Worm (Caenorhabditis elegans) whole organism, L2 larva: Measurements from ENCODE around the gene Y102A5C.2.

Source experiments
- F13H6.1 ChIP-seq: sonication (generic microtip); optimal IDR thresholded peaks from 2 replicates; lab custom pipeline; 2016; ENCODE audit warnings: missing genetic modification characterization, missing compliant biosample characterization
- R02D3.7 ChIP-seq: fragments of 150-350 bp; optimal IDR thresholded peaks from 2 replicates; lab custom pipeline; 2014; ENCODE audit warnings: missing biosample characterization, missing genetic modification characterization
- ZK546.5 ChIP-seq: sonication (generic microtip); optimal IDR thresholded peaks from 2 replicates; lab custom pipeline; 2017; ENCODE audit warnings: missing biosample characterization, missing genetic modification characterization
- alr-1 ChIP-seq: fragments of 150-350 bp; optimal IDR thresholded peaks from 2 replicates; lab custom pipeline; 2014; ENCODE audit warnings: missing biosample characterization, missing genetic modification characterization
- aly-2 ChIP-seq: fragments of 150-350 bp; optimal IDR thresholded peaks from 2 replicates; lab custom pipeline; 2014; ENCODE audit warnings: missing biosample characterization, missing genetic modification characterization
- ama-1 ChIP-seq: fragments of 150-350 bp; optimal IDR thresholded peaks from 2 replicates; lab custom pipeline; 2018; ENCODE audit warnings: inconsistent platforms
- blmp-1 ChIP-seq: sonication (generic microtip); optimal IDR thresholded peaks from 2 replicates; lab custom pipeline; 2017; ENCODE audit warnings: missing genetic modification characterization, mild to moderate bottlenecking, missing compliant biosample characterization, antibody characterized with exemption, moderate library complexity; ENCODE audit not compliant: insufficient read depth
- ceh-16 ChIP-seq: fragments of 150-350 bp; optimal IDR thresholded peaks from 2 replicates; lab custom pipeline; 2014; ENCODE audit warnings: missing biosample characterization, missing genetic modification characterization
- crh-2 ChIP-seq: sonication (generic microtip); optimal IDR thresholded peaks from 2 replicates; lab custom pipeline; 2017; ENCODE audit warnings: missing biosample characterization, missing genetic modification characterization
- elt-1 ChIP-seq: fragments of 150-350 bp; optimal IDR thresholded peaks from 2 replicates; lab custom pipeline; 2014; ENCODE audit warnings: missing biosample characterization, missing genetic modification characterization
- elt-3 ChIP-seq: sonication (generic microtip); optimal IDR thresholded peaks from 2 replicates; lab custom pipeline; 2017; ENCODE audit warnings: missing biosample characterization, missing genetic modification characterization
- fos-1 ChIP-seq: fragments of 150-350 bp; optimal IDR thresholded peaks from 2 replicates; lab custom pipeline; 2014; ENCODE audit warnings: missing biosample characterization, missing genetic modification characterization
- lin-11 ChIP-seq: fragments of 150-350 bp; sonication (generic microtip); optimal IDR thresholded peaks from 2 replicates; lab custom pipeline; 2014; ENCODE audit warnings: missing biosample characterization, missing genetic modification characterization, inconsistent platforms, mixed read lengths
- lin-13 ChIP-seq: fragments of 150-350 bp; optimal IDR thresholded peaks from 2 replicates; lab custom pipeline; 2014; ENCODE audit warnings: missing biosample characterization, missing genetic modification reagents, missing genetic modification characterization
- lsy-2 ChIP-seq, 2 experiments: fragments of 150-350 bp in 1 of 2; sonication (generic microtip) in 1 of 2; optimal IDR thresholded peaks; 2 replicates each; lab custom pipeline; 2014 to 2017; ENCODE audit warnings: missing biosample characterization in 2 of 2, missing genetic modification characterization in 2 of 2
- mbf-1 ChIP-seq: sonication (generic microtip); optimal IDR thresholded peaks from 2 replicates; lab custom pipeline; 2017; ENCODE audit warnings: missing biosample characterization, missing genetic modification characterization
- mdl-1 ChIP-seq, 2 experiments: fragments of 150-350 bp in 1 of 2; sonication (generic microtip) in 1 of 2; optimal IDR thresholded peaks; 2 replicates each; lab custom pipeline; 2017; ENCODE audit warnings: missing biosample characterization in 2 of 2, missing genetic modification characterization in 2 of 2
- nhr-10 ChIP-seq: sonication (generic microtip); optimal IDR thresholded peaks from 2 replicates; lab custom pipeline; 2017; ENCODE audit warnings: missing biosample characterization, missing genetic modification characterization
- nhr-11 ChIP-seq: fragments of 150-350 bp; optimal IDR thresholded peaks from 2 replicates; lab custom pipeline; 2014; ENCODE audit warnings: missing biosample characterization, missing genetic modification characterization
- nhr-12 ChIP-seq: fragments of 150-350 bp; optimal IDR thresholded peaks from 2 replicates; lab custom pipeline; 2014; ENCODE audit warnings: missing biosample characterization, missing genetic modification characterization
- nhr-23 ChIP-seq: fragments of 150-350 bp; optimal IDR thresholded peaks from 2 replicates; lab custom pipeline; 2014; ENCODE audit warnings: missing biosample characterization, missing genetic modification reagents, missing genetic modification characterization
- nhr-25 ChIP-seq: fragments of 150-350 bp; sonication (generic microtip); optimal IDR thresholded peaks from 3 replicates; lab custom pipeline; 2014; ENCODE audit warnings: missing biosample characterization, missing genetic modification characterization
- nhr-6 ChIP-seq: fragments of 150-350 bp; optimal IDR thresholded peaks from 2 replicates; lab custom pipeline; 2014; ENCODE audit warnings: missing biosample characterization, missing genetic modification characterization
- peb-1 ChIP-seq: fragments of 150-350 bp; optimal IDR thresholded peaks from 2 replicates; lab custom pipeline; 2014; ENCODE audit warnings: missing biosample characterization, missing genetic modification characterization
- sem-4 ChIP-seq: fragments of 150-350 bp; optimal IDR thresholded peaks from 2 replicates; lab custom pipeline; 2014; ENCODE audit warnings: missing biosample characterization, missing genetic modification reagents, missing genetic modification characterization
- sma-3 ChIP-seq: sonication (generic microtip); optimal IDR thresholded peaks from 2 replicates; lab custom pipeline; 2016; ENCODE audit warnings: missing genetic modification reagents, missing genetic modification characterization, missing compliant biosample characterization
- sma-9 ChIP-seq, 2 experiments: fragments of 150-350 bp in 1 of 2; sonication (generic microtip) in 1 of 2; optimal IDR thresholded peaks; 2 replicates each; lab custom pipeline; 2014 to 2016; ENCODE audit warnings: missing genetic modification characterization in 2 of 2, mild to moderate bottlenecking in 1 of 2, missing biosample characterization in 1 of 2, missing compliant biosample characterization in 1 of 2, missing genetic modification reagents in 1 of 2, moderate library complexity in 1 of 2
- unc-39 ChIP-seq: fragments of 150-350 bp; optimal IDR thresholded peaks from 2 replicates; lab custom pipeline; 2014; ENCODE audit warnings: missing biosample characterization, missing genetic modification characterization
- unc-55 ChIP-seq: fragments of 150-350 bp; sonication (generic microtip); optimal IDR thresholded peaks from 3 replicates; lab custom pipeline; 2014; ENCODE audit warnings: missing biosample characterization, missing genetic modification reagents, missing genetic modification characterization
- unc-62 ChIP-seq: fragments of 150-350 bp; optimal IDR thresholded peaks from 2 replicates; lab custom pipeline; 2014; ENCODE audit warnings: missing biosample characterization, missing genetic modification reagents, missing genetic modification characterization
- zag-1 ChIP-seq: fragments of 150-350 bp; optimal IDR thresholded peaks from 2 replicates; lab custom pipeline; 2014; ENCODE audit warnings: missing biosample characterization, missing genetic modification characterization
- ztf-1 ChIP-seq: fragments of 200-800 bp; sonication (Bioruptor generic); conservative IDR thresholded peaks from 2 replicates; pipeline ENCODE4 v1.3.6; 2022; ENCODE audit warnings: missing genetic modification characterization, missing compliant biosample characterization
- ztf-11 ChIP-seq: sonication (generic microtip); optimal IDR thresholded peaks from 2 replicates; lab custom pipeline; 2017; ENCODE audit warnings: missing biosample characterization, missing genetic modification characterization
- ztf-4 ChIP-seq: fragments of 150-350 bp; optimal IDR thresholded peaks from 2 replicates; lab custom pipeline; 2014; ENCODE audit warnings: missing biosample characterization, missing genetic modification characterization

Gene Y102A5C.2

DNA sequence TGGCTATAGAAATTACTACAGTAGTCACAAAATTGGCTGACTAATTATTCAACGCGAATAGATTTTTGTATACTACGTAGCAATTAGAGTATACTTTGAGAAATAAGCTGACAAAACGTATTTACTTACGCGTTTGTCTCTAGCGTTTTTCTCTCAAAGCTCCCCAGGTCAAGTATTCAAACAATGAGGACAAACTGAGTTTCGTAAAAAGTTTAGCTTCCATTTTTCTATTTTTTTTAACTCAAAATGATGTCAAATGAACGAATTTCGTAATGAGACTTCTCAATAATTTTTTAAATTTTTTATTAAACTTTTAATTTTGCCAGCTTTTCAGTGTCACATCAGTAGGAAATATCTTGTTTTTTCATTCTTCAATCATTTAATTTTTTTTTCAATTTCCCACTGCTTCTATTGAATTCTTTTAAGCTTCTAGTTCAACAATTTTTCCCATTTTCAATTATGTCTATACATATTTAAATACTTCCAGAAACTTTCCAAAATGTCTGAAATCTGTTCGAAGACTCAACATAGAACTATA, 29.7 kb upstream of the Y102A5C.2 start, which contains the start of the genes ifas-2 and fbxa-44:
ifas-2 (minus strand) TSS at position 101 of the 538 bp plus-strand sequence.
fbxa-44 (plus strand) TSS at position 488 of the 538 bp plus-strand sequence.
- TF ChIP-seq mdl-1 (tag; optimal IDR thresholded peaks at IDR 0.05; lab: Kevin White, UChicago) = no peak
- no peak for TF ChIP-seq nhr-10 (tag; lab: Kevin White, UChicago)
- TF ChIP-seq nhr-12 = no peak
- no peak for TF ChIP-seq ztf-1 (GFP tag; lab: Robert Waterston, UW)
- TF ChIP-seq blmp-1 = no peak
- TF ChIP-seq nhr-11 (tag; lab: Kevin White, UChicago) = no peak
- TF ChIP-seq sma-9 (GFP tag; optimal IDR thresholded peaks at IDR 0.05; lab: Kevin White, UChicago) = no peak
- no peak for TF ChIP-seq sma-9 (tag; optimal IDR thresholded peaks at IDR 0.05; lab: Kevin White, UChicago)
- no peak for TF ChIP-seq unc-62 (GFP tag; lab: Kevin White, UChicago)
- no peak for TF ChIP-seq crh-2 (tag; lab: Kevin White, UChicago)
- no peak for TF ChIP-seq peb-1
- TF ChIP-seq, all 48 proteins: peak for 0

DNA sequence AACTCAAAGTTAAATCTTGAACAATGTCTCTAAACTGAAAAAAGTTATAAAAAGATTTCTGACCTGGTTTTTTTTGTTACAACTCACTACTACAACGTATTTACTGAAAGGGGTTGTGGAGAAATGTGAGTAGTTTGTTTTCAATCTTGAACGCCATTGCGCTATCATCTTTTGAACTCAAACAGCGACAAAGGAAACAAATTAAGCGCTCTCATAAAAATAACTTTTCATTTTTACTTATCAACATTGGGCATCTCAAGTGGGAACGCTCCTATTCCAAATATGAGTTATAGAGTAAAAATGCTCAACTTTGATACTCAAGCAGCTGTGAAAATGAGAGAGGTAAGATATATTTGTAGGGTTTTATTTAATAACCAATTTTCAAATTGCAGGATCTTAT, 25.1 kb upstream of the Y102A5C.2 start, which contains the start of gene F09C6.15:
F09C6.15 (plus strand) TSS at position 301 of the 400 bp plus-strand sequence.
- TF ChIP-seq elt-3 (tag; lab: Kevin White, UChicago) (no peak), mbf-1 (tag; lab: Kevin White, UChicago) (no peak), nhr-23 (no peak), ceh-16 (tag; lab: Kevin White, UChicago) (no peak), ztf-11 (tag; lab: Kevin White, UChicago) (no peak), sma-3 (no peak), nhr-6 (tag; lab: Kevin White, UChicago) (no peak), crh-2 (tag; lab: Kevin White, UChicago) (no peak), mdl-1 (tag; optimal IDR thresholded peaks at IDR 0.05; lab: Kevin White, UChicago) (no peak), elt-1 (tag; lab: Kevin White, UChicago) (no peak), unc-39 (tag; lab: Kevin White, UChicago) (no peak), F13H6.1 (tag; lab: Kevin White, UChicago) (no peak), nhr-11 (tag; lab: Kevin White, UChicago) (no peak), peb-1 (no peak), ZK546.5 (tag; lab: Kevin White, UChicago) (no peak), lin-11 (tag; lab: Kevin White, UChicago) (no peak), alr-1 (tag; lab: Kevin White, UChicago) (no peak)

DNA sequence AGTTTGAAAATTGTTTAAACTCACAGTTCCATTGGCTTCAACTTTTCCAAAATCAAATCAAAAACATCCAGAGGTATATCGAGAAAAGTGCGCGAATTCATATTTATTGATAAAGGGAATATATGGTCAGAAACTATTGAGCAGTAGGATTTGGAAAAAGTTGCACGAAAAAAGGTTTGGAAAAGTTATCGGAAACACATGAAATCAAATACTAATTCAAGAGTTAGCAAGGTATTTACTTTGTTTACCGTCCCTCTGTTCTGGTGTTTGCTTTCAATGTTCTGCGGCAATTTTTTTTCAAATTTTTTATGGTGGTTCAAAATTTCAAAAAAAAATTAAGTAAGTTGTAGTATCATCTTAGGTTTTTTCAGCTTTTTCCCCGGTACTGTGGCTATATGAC, 19.2 kb upstream of the Y102A5C.2 start, which contains the start of gene fbxa-45:
fbxa-45 (minus strand) TSS at position 101 of the 400 bp plus-strand sequence.
- TF ChIP-seq lsy-2 (tag; optimal IDR thresholded peaks at IDR 0.05; lab: Kevin White, UChicago) (no peak), lin-13 (GFP tag; lab: Kevin White, UChicago) (no peak), nhr-10 (tag; lab: Kevin White, UChicago) (no peak), sma-3 (no peak), sem-4 (no peak), zag-1 (tag; lab: Kevin White, UChicago) (no peak), elt-3 (tag; lab: Kevin White, UChicago) (no peak), aly-2 (tag; lab: Kevin White, UChicago) (no peak), unc-62 (GFP tag; lab: Kevin White, UChicago) (no peak), ceh-16 (tag; lab: Kevin White, UChicago) (no peak), fos-1 (no peak), ama-1 (lab: Kevin White, UChicago) (no peak), sma-9 (GFP tag; optimal IDR thresholded peaks at IDR 0.05; lab: Kevin White, UChicago) (no peak), sma-9 (tag; optimal IDR thresholded peaks at IDR 0.05; lab: Kevin White, UChicago) (no peak), R02D3.7 (tag; lab: Kevin White, UChicago) (no peak)

DNA sequence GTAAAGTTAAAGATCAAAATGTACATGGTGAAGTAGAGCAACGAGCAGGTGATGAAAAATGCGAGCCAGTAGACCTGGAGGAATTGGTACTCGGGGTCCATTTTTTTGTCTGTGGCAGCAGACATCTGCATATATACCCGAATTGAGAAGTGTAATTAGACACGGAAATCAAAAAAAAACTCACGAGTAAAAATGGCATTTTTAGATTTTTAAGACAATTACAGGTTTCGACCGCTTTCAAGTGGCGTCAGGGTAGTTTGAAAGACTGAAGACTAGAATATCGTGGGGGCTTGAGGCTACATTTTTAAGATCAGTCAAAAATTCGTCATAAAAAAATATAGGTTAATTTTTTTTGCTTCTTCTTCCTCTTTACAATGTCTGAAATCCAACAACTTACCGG, 15.8 kb upstream of the Y102A5C.2 start, which contains the start of gene srd-68:
srd-68 (minus strand) TSS at position 101 of the 400 bp plus-strand sequence.
- no peak for TF ChIP-seq alr-1 (tag; lab: Kevin White, UChicago)
- no peak for TF ChIP-seq unc-55 (GFP tag; lab: Kevin White, UChicago)
- no peak for TF ChIP-seq elt-3 (tag; lab: Kevin White, UChicago)
- no peak for TF ChIP-seq sem-4
- TF ChIP-seq ama-1 (lab: Kevin White, UChicago) = no peak
- no peak for TF ChIP-seq ztf-4
- TF ChIP-seq nhr-25 = no peak
- TF ChIP-seq nhr-10 (tag; lab: Kevin White, UChicago) = no peak
